Worm (Caenorhabditis elegans) whole organism, L4 larva: ENCODE results near the gene pitr-5.
A peak's percentile ranks its signal among the peaks of the same experiment; 100 is the strongest.

Source experiments
- F10B5.3 ChIP-seq: sonication (generic microtip); optimal IDR thresholded peaks from 2 replicates; lab custom pipeline; 2016; ENCODE audit warnings: mild to moderate bottlenecking, missing genetic modification characterization, missing compliant biosample characterization
- F37D6.2 ChIP-seq: sonication (generic microtip); optimal IDR thresholded peaks from 2 replicates; lab custom pipeline; 2016; ENCODE audit warnings: mild to moderate bottlenecking, missing genetic modification characterization, missing compliant biosample characterization
- R02D3.7 ChIP-seq: fragments of 150-350 bp; sonication (generic microtip); optimal IDR thresholded peaks from 3 replicates; lab custom pipeline; 2014; ENCODE audit warnings: missing biosample characterization, missing genetic modification characterization
- T26A8.4 ChIP-seq: fragments of 200-800 bp; sonication (Bioruptor generic); IDR thresholded peaks from 2 replicates; pipeline ENCODE4 v1.3.6; 2022; ENCODE audit warnings: missing genetic modification characterization, missing compliant biosample characterization
- aha-1 ChIP-seq: fragments of 150-350 bp; peaks from one replicate; lab custom pipeline; 2014; ENCODE audit warnings: missing biosample characterization, missing genetic modification characterization
- arid-1 ChIP-seq: fragments of 200-800 bp; sonication (Bioruptor generic); conservative IDR thresholded peaks from 2 replicates; pipeline ENCODE4 v1.3.6; 2022; ENCODE audit warnings: missing genetic modification reagents, missing genetic modification characterization, missing compliant biosample characterization
- cey-2 ChIP-seq: sonication (generic microtip); optimal IDR thresholded peaks from 3 replicates; lab custom pipeline; 2017; ENCODE audit warnings: missing genetic modification characterization, mild to moderate bottlenecking, missing compliant biosample characterization, antibody characterized with exemption, borderline replicate concordance; ENCODE audit not compliant: insufficient read depth
- ctbp-1 ChIP-seq: fragments of 200-800 bp; sonication (Bioruptor generic); IDR thresholded peaks from 2 replicates; pipeline ENCODE4 v1.3.6; 2022; ENCODE audit warnings: missing genetic modification reagents, missing genetic modification characterization, missing compliant biosample characterization
- dmd-6 ChIP-seq: fragments of 200-800 bp; sonication (Bioruptor generic); IDR thresholded peaks from 2 replicates; pipeline ENCODE4 v1.3.6; 2022; ENCODE audit warnings: missing genetic modification reagents, missing genetic modification characterization, missing compliant biosample characterization
- dve-1 ChIP-seq: sonication (generic microtip); optimal IDR thresholded peaks from 2 replicates; lab custom pipeline; 2017; ENCODE audit warnings: antibody characterized with exemption, mild to moderate bottlenecking, missing genetic modification characterization, missing compliant biosample characterization; ENCODE audit not compliant: insufficient read depth
- egl-43 ChIP-seq: fragments of 200-800 bp; sonication (Bioruptor generic); IDR thresholded peaks from 2 replicates; pipeline ENCODE4 v1.3.6; 2022; ENCODE audit warnings: missing genetic modification reagents, missing genetic modification characterization, missing compliant biosample characterization
- hlh-30 ChIP-seq: sonication (generic microtip); optimal IDR thresholded peaks from 2 replicates; lab custom pipeline; 2017; ENCODE audit warnings: antibody characterized with exemption, mild to moderate bottlenecking, missing genetic modification characterization, missing compliant biosample characterization; ENCODE audit not compliant: insufficient read depth
- hmg-1.1 ChIP-seq: fragments of 200-800 bp; sonication (Bioruptor generic); IDR thresholded peaks from 2 replicates; pipeline ENCODE4 v1.3.6; 2022; ENCODE audit warnings: missing genetic modification reagents, missing genetic modification characterization, missing compliant biosample characterization
- mdl-1 ChIP-seq, 2 experiments: fragments of 150-350 bp in 1 of 2; sonication (generic microtip) in 1 of 2; optimal IDR thresholded peaks; 2 replicates each; lab custom pipeline; 2014 to 2017; ENCODE audit warnings: missing biosample characterization in 2 of 2, missing genetic modification characterization in 2 of 2
- mep-1 ChIP-seq: fragments of 150-350 bp; sonication (generic microtip); optimal IDR thresholded peaks from 3 replicates; lab custom pipeline; 2014; ENCODE audit warnings: missing biosample characterization, missing genetic modification characterization
- mes-2 ChIP-seq: sonication (generic microtip); optimal IDR thresholded peaks from 2 replicates; lab custom pipeline; 2016; ENCODE audit warnings: missing genotype, mild to moderate bottlenecking, missing genetic modification characterization, missing compliant biosample characterization; ENCODE audit not compliant: poor library complexity, severe bottlenecking
- nhr-25 ChIP-seq: sonication (generic microtip); optimal IDR thresholded peaks from 2 replicates; lab custom pipeline; 2017; ENCODE audit warnings: missing genetic modification characterization, mild to moderate bottlenecking, missing compliant biosample characterization, antibody characterized with exemption, moderate library complexity, borderline replicate concordance; ENCODE audit not compliant: insufficient read depth
- nhr-41 ChIP-seq: fragments of 200-800 bp; sonication (Bioruptor generic); IDR thresholded peaks from 2 replicates; pipeline ENCODE4 v1.3.6; 2022; ENCODE audit warnings: missing genetic modification reagents, missing genetic modification characterization, missing compliant biosample characterization
- nhr-76 ChIP-seq: fragments of 150-350 bp; optimal IDR thresholded peaks from 2 replicates; lab custom pipeline; 2014; ENCODE audit warnings: missing biosample characterization, missing genetic modification characterization
- pha-4 ChIP-seq, 2 experiments: fragments of 150-350 bp in 1 of 2; fragments of 200-800 bp in 1 of 2; sonication (Bioruptor generic) in 1 of 2; IDR thresholded peaks in 1 of 2; optimal IDR thresholded peaks in 1 of 2; 2 replicates each; pipeline versions ENCODE4 v1.3.6 to Lab custom; 2014 to 2022; ENCODE audit warnings: missing genetic modification characterization in 2 of 2, missing genetic modification reagents in 2 of 2, missing biosample characterization in 1 of 2, missing compliant biosample characterization in 1 of 2
- pqm-1 ChIP-seq: sonication (generic microtip); optimal IDR thresholded peaks from 2 replicates; lab custom pipeline; 2017; ENCODE audit warnings: missing biosample characterization, missing genetic modification characterization
- tag-97 ChIP-seq: fragments of 200-800 bp; sonication (Bioruptor generic); IDR thresholded peaks from 2 replicates; pipeline ENCODE4 v1.3.6; 2022; ENCODE audit warnings: missing genetic modification characterization, missing compliant biosample characterization
- tra-1 ChIP-seq: fragments of 200-800 bp; sonication (Bioruptor generic); IDR thresholded peaks from 2 replicates; pipeline ENCODE4 v1.3.6; 2022; ENCODE audit warnings: missing genetic modification reagents, missing genetic modification characterization, missing compliant biosample characterization
- vab-7 ChIP-seq: fragments of 200-800 bp; sonication (Bioruptor generic); IDR thresholded peaks from 2 replicates; pipeline ENCODE4 v1.3.6; 2022; ENCODE audit warnings: missing genetic modification reagents, missing genetic modification characterization, missing compliant biosample characterization
- zfp-2 ChIP-seq: sonication (generic microtip); optimal IDR thresholded peaks from 2 replicates; lab custom pipeline; 2016; ENCODE audit warnings: mild to moderate bottlenecking, missing genetic modification characterization, missing compliant biosample characterization
- zfp-3 ChIP-seq: fragments of 200-800 bp; sonication (Bioruptor generic); conservative IDR thresholded peaks from 2 replicates; pipeline ENCODE4 v1.3.6; 2022; ENCODE audit warnings: missing genetic modification reagents, missing genetic modification characterization, missing compliant biosample characterization
- zip-2 ChIP-seq: fragments of 150-350 bp; optimal IDR thresholded peaks from 2 replicates; lab custom pipeline; 2014; ENCODE audit warnings: missing biosample characterization, missing genetic modification characterization
- ztf-11 ChIP-seq: fragments of 150-350 bp; optimal IDR thresholded peaks from 2 replicates; lab custom pipeline; 2014; ENCODE audit warnings: missing biosample characterization, missing genetic modification characterization

pitr-5 gene

DNA sequence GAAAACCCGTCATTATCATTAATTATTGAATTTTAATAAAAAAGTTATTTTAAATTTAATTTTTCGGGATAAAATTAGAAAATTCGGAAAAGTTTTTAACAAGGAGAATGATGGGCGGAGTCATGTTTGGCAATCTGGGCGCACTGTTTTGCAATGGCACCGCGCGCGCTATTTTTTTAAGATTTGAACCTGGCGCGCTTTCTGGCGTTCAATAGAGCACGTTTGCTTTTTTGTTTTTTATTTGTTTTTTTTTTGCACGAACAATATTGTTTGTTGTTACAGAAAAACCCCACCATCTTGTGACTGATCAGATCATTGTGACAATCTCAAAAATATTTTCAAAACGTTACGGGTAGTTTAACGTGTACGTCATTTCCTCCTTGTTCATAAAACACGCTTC lies 52.5 kb downstream of the pitr-5 start, which contains the start of gene hyls-1 (continued):
- TF ChIP-seq pha-4 (GFP tag; IDR thresholded peaks at IDR 0.05; lab: Robert Waterston, UW) (no peak), pha-4 (tag; optimal IDR thresholded peaks at IDR 0.05; lab: Kevin White, UChicago) (peak; percentile 75), dmd-6 (peak; percentile 75), zfp-2 (tag; lab: Kevin White, UChicago) (peak; percentile 27), hlh-30 (tag; lab: Kevin White, UChicago) (peak; percentile 85), T26A8.4 (peak; percentile 76), zfp-3 (0 out of 2 replicates have a peak, but pooled peaks have one; percentile 37), tag-97 (GFP tag; lab: Robert Waterston, UW) (no peak), ctbp-1 (GFP tag; lab: Robert Waterston, UW) (no peak), egl-43 (no peak), aha-1 (tag; lab: Kevin White, UChicago) (peak; percentile 89), mdl-1 (tag; optimal IDR thresholded peaks at IDR 0.05; lab: Kevin White, UChicago) (no peak), nhr-41 (GFP tag; lab: Robert Waterston, UW) (no peak), zip-2 (tag; lab: Kevin White, UChicago) (no peak), pqm-1 (tag; lab: Kevin White, UChicago) (no peak), mes-2 (peak; percentile 92), R02D3.7 (tag; lab: Kevin White, UChicago) (no peak), F10B5.3 (tag; lab: Kevin White, UChicago) (no peak), tra-1 (GFP tag; lab: Robert Waterston, UW) (no peak), F37D6.2 (tag; lab: Kevin White, UChicago) (peak; percentile 37), cey-2 (tag; lab: Kevin White, UChicago) (no peak), mep-1 (peak; percentile 89), nhr-76 (tag; lab: Kevin White, UChicago) (no peak), arid-1 (peak; percentile 42; the same call in 1 of the 2 replicates), dve-1 (peak; percentile 88), nhr-25 (tag; lab: Kevin White, UChicago) (peak; percentile 69), vab-7 (GFP tag; lab: Robert Waterston, UW) (no peak), hmg-1.1 (GFP tag; lab: Robert Waterston, UW) (peak; percentile 77), ztf-11 (tag; lab: Kevin White, UChicago) (no peak)
- TF ChIP-seq, all 104 proteins: peak for 37
